Worm (Caenorhabditis elegans) whole organism, late embryonic: ENCODE data around the gene mnk-1.

Experiments used
- C08G9.2 ChIP-seq: sonication (generic microtip); optimal IDR thresholded peaks from 2 replicates; lab custom pipeline; 2016; ENCODE audit warnings: mild to moderate bottlenecking, missing genetic modification characterization, moderate library complexity, missing compliant biosample characterization
- F13H6.1 ChIP-seq: sonication (generic microtip); optimal IDR thresholded peaks from 2 replicates; lab custom pipeline; 2016; ENCODE audit warnings: missing genetic modification characterization, missing compliant biosample characterization
- Y22D7AL.16 ChIP-seq: sonication (generic microtip); optimal IDR thresholded peaks from 2 replicates; lab custom pipeline; 2016; ENCODE audit warnings: missing genetic modification characterization, missing compliant biosample characterization
- ceh-14 ChIP-seq: sonication (generic microtip); optimal IDR thresholded peaks from 2 replicates; lab custom pipeline; 2016; ENCODE audit warnings: missing genotype, missing genetic modification characterization, missing compliant biosample characterization
- ceh-18 ChIP-seq: sonication (generic microtip); optimal IDR thresholded peaks from 2 replicates; lab custom pipeline; 2016; ENCODE audit warnings: missing genetic modification characterization, missing compliant biosample characterization
- ceh-2 ChIP-seq: sonication (generic microtip); optimal IDR thresholded peaks from 2 replicates; lab custom pipeline; 2016; ENCODE audit warnings: missing genotype, missing genetic modification characterization, missing compliant biosample characterization
- ceh-22 ChIP-seq: sonication (generic microtip); optimal IDR thresholded peaks from 2 replicates; lab custom pipeline; 2017; ENCODE audit warnings: missing biosample characterization, missing genetic modification characterization
- ceh-24 ChIP-seq: sonication (generic microtip); optimal IDR thresholded peaks from 2 replicates; lab custom pipeline; 2016; ENCODE audit warnings: mild to moderate bottlenecking, missing genetic modification characterization, missing compliant biosample characterization
- ceh-31 ChIP-seq: sonication (generic microtip); optimal IDR thresholded peaks from 2 replicates; lab custom pipeline; 2016; ENCODE audit warnings: missing genetic modification characterization, missing compliant biosample characterization
- ceh-34 ChIP-seq: sonication (generic microtip); optimal IDR thresholded peaks from 2 replicates; lab custom pipeline; 2016; ENCODE audit warnings: mild to moderate bottlenecking, missing genetic modification characterization, missing compliant biosample characterization
- ceh-45 ChIP-seq: fragments of 200-800 bp; sonication (Bioruptor generic); IDR thresholded peaks from 2 replicates; pipeline ENCODE4 v1.3.6; 2022; ENCODE audit warnings: missing genetic modification reagents, missing genetic modification characterization, missing compliant biosample characterization
- ceh-48 ChIP-seq: sonication (generic microtip); optimal IDR thresholded peaks from 2 replicates; lab custom pipeline; 2016; ENCODE audit warnings: missing genetic modification characterization, inconsistent platforms, missing compliant biosample characterization
- ceh-6 ChIP-seq: fragments of 200-800 bp; sonication (Bioruptor generic); optimal IDR thresholded peaks from 2 replicates; lab custom pipeline; 2018; ENCODE audit warnings: mild to moderate bottlenecking, missing genetic modification characterization, missing compliant biosample characterization
- ceh-9 ChIP-seq: sonication (generic microtip); optimal IDR thresholded peaks from 2 replicates; lab custom pipeline; 2016; ENCODE audit warnings: mild to moderate bottlenecking, missing genetic modification characterization, inconsistent platforms, missing compliant biosample characterization
- che-1 ChIP-seq: sonication (generic microtip); optimal IDR thresholded peaks from 2 replicates; lab custom pipeline; 2016; ENCODE audit warnings: mild to moderate bottlenecking, missing genetic modification characterization, missing compliant biosample characterization
- dmd-4 ChIP-seq: sonication (generic microtip); optimal IDR thresholded peaks from 2 replicates; lab custom pipeline; 2016; ENCODE audit warnings: borderline replicate concordance, missing genetic modification characterization, missing compliant biosample characterization
- dve-1 ChIP-seq: sonication (generic microtip); optimal IDR thresholded peaks from 2 replicates; lab custom pipeline; 2017; ENCODE audit warnings: antibody characterized with exemption, mild to moderate bottlenecking, missing genetic modification characterization, missing compliant biosample characterization
- elt-2 ChIP-seq: sonication (generic microtip); optimal IDR thresholded peaks from 2 replicates; lab custom pipeline; 2016; ENCODE audit warnings: missing genetic modification reagents, missing genetic modification characterization, missing compliant biosample characterization
- elt-4 ChIP-seq: sonication (generic microtip); optimal IDR thresholded peaks from 2 replicates; lab custom pipeline; 2016; ENCODE audit warnings: missing genetic modification characterization, missing compliant biosample characterization
- ets-4 ChIP-seq: sonication (generic microtip); optimal IDR thresholded peaks from 2 replicates; lab custom pipeline; 2016; ENCODE audit warnings: missing genetic modification characterization, missing compliant biosample characterization
- fkh-10 ChIP-seq: fragments of 150-350 bp; optimal IDR thresholded peaks from 2 replicates; lab custom pipeline; 2014; ENCODE audit warnings: missing biosample characterization, missing genetic modification reagents, missing genetic modification characterization
- gmeb-2 ChIP-seq: sonication (generic microtip); optimal IDR thresholded peaks from 2 replicates; lab custom pipeline; 2016; ENCODE audit warnings: missing genetic modification characterization, inconsistent platforms, missing compliant biosample characterization
- hlh-15 ChIP-seq: sonication (generic microtip); optimal IDR thresholded peaks from 2 replicates; lab custom pipeline; 2016; ENCODE audit warnings: missing genetic modification characterization, missing compliant biosample characterization
- hlh-6 ChIP-seq: sonication (generic microtip); optimal IDR thresholded peaks from 2 replicates; lab custom pipeline; 2016; ENCODE audit warnings: missing genotype, missing genetic modification characterization, missing compliant biosample characterization
- hlh-8 ChIP-seq: sonication (generic microtip); optimal IDR thresholded peaks from 2 replicates; lab custom pipeline; 2016; ENCODE audit warnings: missing genotype, missing genetic modification characterization, missing compliant biosample characterization
- lim-6 ChIP-seq: sonication (generic microtip); optimal IDR thresholded peaks from 2 replicates; lab custom pipeline; 2016; ENCODE audit warnings: missing genetic modification characterization, missing compliant biosample characterization
- lin-11 ChIP-seq: fragments of 200-800 bp; sonication (Bioruptor generic); optimal IDR thresholded peaks from 2 replicates; lab custom pipeline; 2018; ENCODE audit warnings: mild to moderate bottlenecking, missing genetic modification characterization, missing compliant biosample characterization
- madf-2 ChIP-seq: sonication (generic microtip); optimal IDR thresholded peaks from 2 replicates; lab custom pipeline; 2017; ENCODE audit warnings: missing genetic modification characterization, missing compliant biosample characterization
- mec-3 ChIP-seq: sonication (generic microtip); optimal IDR thresholded peaks from 2 replicates; lab custom pipeline; 2016; ENCODE audit warnings: borderline replicate concordance, missing genetic modification characterization, missing compliant biosample characterization
- nfya-1 ChIP-seq: sonication (generic microtip); optimal IDR thresholded peaks from 2 replicates; lab custom pipeline; 2017; ENCODE audit warnings: missing genetic modification characterization, mild to moderate bottlenecking, missing compliant biosample characterization, antibody characterized with exemption, moderate library complexity
- nhr-232 ChIP-seq: sonication (generic microtip); optimal IDR thresholded peaks from 2 replicates; lab custom pipeline; 2016; ENCODE audit warnings: missing genetic modification characterization, missing compliant biosample characterization
- npax-4 ChIP-seq: sonication (generic microtip); optimal IDR thresholded peaks from 2 replicates; lab custom pipeline; 2016; ENCODE audit warnings: missing genetic modification characterization, missing compliant biosample characterization
- pag-3 ChIP-seq: sonication (generic microtip); optimal IDR thresholded peaks from 2 replicates; lab custom pipeline; 2016; ENCODE audit warnings: missing compliant biosample characterization, missing genetic modification characterization, borderline replicate concordance
- pat-9 ChIP-seq: fragments of 200-800 bp; sonication (Bioruptor generic); optimal IDR thresholded peaks from 2 replicates; lab custom pipeline; 2018; ENCODE audit warnings: mild to moderate bottlenecking, missing genetic modification characterization, moderate library complexity, missing compliant biosample characterization
- pha-2 ChIP-seq: sonication (generic microtip); optimal IDR thresholded peaks from 2 replicates; lab custom pipeline; 2017; ENCODE audit warnings: mild to moderate bottlenecking, missing genetic modification characterization, missing compliant biosample characterization
- rnt-1 ChIP-seq: sonication (generic microtip); optimal IDR thresholded peaks from 2 replicates; lab custom pipeline; 2016; ENCODE audit warnings: missing genetic modification characterization, missing compliant biosample characterization
- sox-2 ChIP-seq: fragments of 200-800 bp; sonication (Bioruptor generic); IDR thresholded peaks from 2 replicates; pipeline ENCODE4 v1.3.6; 2022; ENCODE audit warnings: missing genetic modification reagents, missing genetic modification characterization, missing compliant biosample characterization
- syd-9 ChIP-seq: sonication (generic microtip); optimal IDR thresholded peaks from 2 replicates; lab custom pipeline; 2016; ENCODE audit warnings: mild to moderate bottlenecking, missing genetic modification characterization, moderate library complexity, missing compliant biosample characterization
- ttx-3 ChIP-seq: sonication (generic microtip); optimal IDR thresholded peaks from 2 replicates; lab custom pipeline; 2016; ENCODE audit warnings: missing genetic modification reagents, missing genetic modification characterization, missing compliant biosample characterization
- unc-3 ChIP-seq, 2 experiments: fragments of 200-800 bp in 1 of 2; sonication (Bioruptor generic) in 1 of 2; sonication (generic microtip) in 1 of 2; conservative IDR thresholded peaks in 1 of 2; optimal IDR thresholded peaks in 1 of 2; 2 replicates each; pipeline versions ENCODE4 v1.3.6 to Lab custom; 2016 to 2022; ENCODE audit warnings: missing compliant biosample characterization in 2 of 2, missing genetic modification characterization in 2 of 2, missing genetic modification reagents in 1 of 2
- unc-42 ChIP-seq: sonication (generic microtip); optimal IDR thresholded peaks from 2 replicates; lab custom pipeline; 2016; ENCODE audit warnings: missing genotype, missing genetic modification characterization, missing compliant biosample characterization
- unc-55 ChIP-seq: sonication (generic microtip); optimal IDR thresholded peaks from 2 replicates; lab custom pipeline; 2017; ENCODE audit warnings: missing biosample characterization, missing genetic modification reagents, missing genetic modification characterization
- unc-86 ChIP-seq: sonication (generic microtip); optimal IDR thresholded peaks from 2 replicates; lab custom pipeline; 2016; ENCODE audit warnings: missing genetic modification characterization, missing compliant biosample characterization
- zip-5 ChIP-seq: sonication (generic microtip); optimal IDR thresholded peaks from 2 replicates; lab custom pipeline; 2016; ENCODE audit warnings: missing genetic modification characterization, missing compliant biosample characterization

mnk-1 gene

ce11 chrII:10550872-10551647 lies 3.8 kb downstream of the mnk-1 start:
- TF ChIP-seq ceh-14 (tag; lab: Kevin White, UChicago) (no peak), dve-1 (tag; lab: Kevin White, UChicago) (no peak), ceh-24 (tag; lab: Kevin White, UChicago) (no peak), elt-2 (tag; lab: Kevin White, UChicago) (no peak), ceh-48 (no peak), zip-5 (tag; lab: Kevin White, UChicago) (no peak), ceh-22 (no peak), C08G9.2 (tag; lab: Kevin White, UChicago) (no peak), nhr-232 (tag; lab: Kevin White, UChicago) (no peak), rnt-1 (tag; lab: Kevin White, UChicago) (no peak), syd-9 (tag; lab: Kevin White, UChicago) (no peak), ceh-6 (GFP tag; lab: Kevin White, UChicago) (no peak), ceh-2 (tag; lab: Kevin White, UChicago) (no peak)

- no peak for TF ChIP-seq sox-2 (GFP tag; lab: Robert Waterston, UW)
- TF ChIP-seq unc-55 (GFP tag; lab: Kevin White, UChicago), result no peak
- TF ChIP-seq lim-6 (tag; lab: Kevin White, UChicago), result no peak
- TF ChIP-seq ceh-22, result no peak
- TF ChIP-seq elt-2 (tag; lab: Kevin White, UChicago), result no peak
- no peak for TF ChIP-seq ceh-45 (GFP tag; lab: Robert Waterston, UW)
- TF ChIP-seq npax-4 (tag; lab: Kevin White, UChicago), result no peak
- no peak for TF ChIP-seq madf-2 (tag; lab: Kevin White, UChicago)
- TF ChIP-seq che-1 (tag; lab: Kevin White, UChicago), result no peak
- TF ChIP-seq, all 69 proteins: peak for 0
Observed at ce11 chrII:10550173-10550572, 4.7 kb downstream of the mnk-1 start.

- TF ChIP-seq mec-3, result peak; percentile 53
- TF ChIP-seq nhr-232 (tag; lab: Kevin White, UChicago), result no peak
- peak; percentile 31 for TF ChIP-seq F13H6.1 (tag; lab: Kevin White, UChicago)
- no peak for TF ChIP-seq dmd-4 (tag; lab: Kevin White, UChicago)
- no peak for TF ChIP-seq Y22D7AL.16
- TF ChIP-seq unc-42 (tag; lab: Kevin White, UChicago), result peak; percentile 70
- peak; percentile 37 for TF ChIP-seq dve-1 (tag; lab: Kevin White, UChicago)
- peak; percentile 2 for TF ChIP-seq gmeb-2 (tag; lab: Kevin White, UChicago)
- no peak for TF ChIP-seq ceh-22
- peak; percentile 28 for TF ChIP-seq unc-55 (GFP tag; lab: Kevin White, UChicago)
- TF ChIP-seq elt-4 (tag; lab: Kevin White, UChicago), result no peak
- peak; percentile 38; the same call in 1 of the 2 replicates for TF ChIP-seq unc-3 (GFP tag; conservative IDR thresholded peaks at IDR 0.05; lab: Robert Waterston, UW)
- no peak for TF ChIP-seq unc-3 (tag; optimal IDR thresholded peaks at IDR 0.05; lab: Kevin White, UChicago)
- no peak for TF ChIP-seq unc-86 (tag; lab: Kevin White, UChicago)
- TF ChIP-seq fkh-10 (GFP tag; lab: Kevin White, UChicago), result no peak
- no peak for TF ChIP-seq ceh-9
- TF ChIP-seq pag-3 (tag; lab: Kevin White, UChicago), result no peak
- peak; percentile 81 for TF ChIP-seq ceh-31 (tag; lab: Kevin White, UChicago)
- peak; percentile 42 for TF ChIP-seq pha-2 (tag; lab: Kevin White, UChicago)
- no peak for TF ChIP-seq hlh-15 (tag; lab: Kevin White, UChicago)
- TF ChIP-seq C08G9.2 (tag; lab: Kevin White, UChicago), result peak; percentile 6
- peak; percentile 88 for TF ChIP-seq ceh-18 (tag; lab: Kevin White, UChicago)
- no peak for TF ChIP-seq hlh-8 (tag; lab: Kevin White, UChicago)
- no peak for TF ChIP-seq pat-9
- TF ChIP-seq ets-4, result peak; percentile 76
- no peak for TF ChIP-seq lim-6 (tag; lab: Kevin White, UChicago)
- TF ChIP-seq ceh-34 (tag; lab: Kevin White, UChicago), result peak; percentile 92
- TF ChIP-seq hlh-6 (tag; lab: Kevin White, UChicago), result no peak
- TF ChIP-seq nfya-1 (tag; lab: Kevin White, UChicago), result peak; percentile 94
- TF ChIP-seq lin-11 (tag; lab: Kevin White, UChicago), result no peak
- TF ChIP-seq ttx-3 (tag; lab: Kevin White, UChicago), result no peak
Observed at ce11 chrII:10548778-10549671, 5.8 kb downstream of the mnk-1 start.
